Fruit fly (Drosophila melanogaster) whole organism, prepupa: ENCODE data around the gene Hsp70Ba.
A peak's percentile ranks its signal among the peaks of the same experiment; 100 is the strongest.

Experiments used
- Blimp-1 ChIP-seq: fragments of 200-800 bp; sonication (Bioruptor generic); optimal IDR thresholded peaks from 3 replicates; lab custom pipeline; 2017; ENCODE audit warnings: missing biosample characterization, missing genetic modification characterization, mild to moderate bottlenecking, moderate library complexity, missing genetic modification reagents
- CG10669 ChIP-seq: fragments of 200-800 bp; sonication (Bioruptor generic); optimal IDR thresholded peaks from 3 replicates; lab custom pipeline; 2018; ENCODE audit warnings: missing biosample characterization, mild to moderate bottlenecking, missing genetic modification characterization, moderate library complexity
- CG11762 ChIP-seq: fragments of 200-800 bp; sonication (Bioruptor generic); optimal IDR thresholded peaks from 3 replicates; lab custom pipeline; 2016; ENCODE audit warnings: missing biosample characterization, missing genetic modification characterization; ENCODE audit not compliant: insufficient read depth
- CG11902 ChIP-seq: fragments of 200-800 bp; sonication (Bioruptor generic); optimal IDR thresholded peaks from 3 replicates; lab custom pipeline; 2016; ENCODE audit warnings: missing biosample characterization, missing genetic modification characterization
- CG1621 ChIP-seq: fragments of 200-800 bp; sonication (Bioruptor generic); optimal IDR thresholded peaks from 3 replicates; lab custom pipeline; 2018; ENCODE audit warnings: missing biosample characterization, mild to moderate bottlenecking, missing genetic modification characterization
- CG16779 ChIP-seq: fragments of 200-800 bp; sonication (Bioruptor generic); optimal IDR thresholded peaks from 3 replicates; lab custom pipeline; 2017; ENCODE audit warnings: missing biosample characterization, mild to moderate bottlenecking, missing genetic modification characterization
- CG3032 ChIP-seq: fragments of 200-800 bp; optimal IDR thresholded peaks from 2 replicates; lab custom pipeline; 2019; ENCODE audit warnings: missing biosample characterization, mild to moderate bottlenecking, missing genetic modification characterization, moderate library complexity
- CG31627 ChIP-seq: fragments of 200-800 bp; sonication (Bioruptor generic); optimal IDR thresholded peaks from 3 replicates; lab custom pipeline; 2016; ENCODE audit warnings: missing biosample characterization, missing genetic modification characterization
- CG32006 ChIP-seq: fragments of 200-800 bp; sonication (Bioruptor generic); optimal IDR thresholded peaks from 3 replicates; lab custom pipeline; 2017; ENCODE audit warnings: missing biosample characterization, mild to moderate bottlenecking, missing genetic modification characterization
- CG3919 ChIP-seq: fragments of 200-800 bp; sonication (Bioruptor generic); optimal IDR thresholded peaks from 3 replicates; lab custom pipeline; 2016; ENCODE audit warnings: missing biosample characterization, missing genetic modification characterization
- CG4318 ChIP-seq: fragments of 200-800 bp; sonication (Bioruptor generic); optimal IDR thresholded peaks from 3 replicates; lab custom pipeline; 2017; ENCODE audit warnings: missing biosample characterization, mild to moderate bottlenecking, missing genetic modification characterization
- CG6163 ChIP-seq: fragments of 200-800 bp; sonication (Bioruptor generic); IDR thresholded peaks from 3 replicates; pipeline ENCODE4 v1.3.6; 2022; ENCODE audit warnings: missing biosample characterization, missing genetic modification characterization
- CG6276 ChIP-seq: fragments of 200-800 bp; sonication (Bioruptor generic); optimal IDR thresholded peaks from 2 replicates; lab custom pipeline; 2017; ENCODE audit warnings: missing biosample characterization, mild to moderate bottlenecking, missing genetic modification characterization
- CG6808 ChIP-seq: fragments of 200-800 bp; sonication (Bioruptor generic); optimal IDR thresholded peaks from 3 replicates; lab custom pipeline; 2017; ENCODE audit warnings: missing biosample characterization, missing genetic modification characterization, mild to moderate bottlenecking, moderate library complexity, missing genetic modification reagents
- CG6854 ChIP-seq: fragments of 200-800 bp; sonication (Bioruptor generic); optimal IDR thresholded peaks from 2 replicates; lab custom pipeline; 2017; ENCODE audit warnings: missing biosample characterization, mild to moderate bottlenecking, missing genetic modification characterization
- CG7368 ChIP-seq: fragments of 200-800 bp; sonication (Bioruptor generic); optimal IDR thresholded peaks from 3 replicates; lab custom pipeline; 2016; ENCODE audit warnings: missing biosample characterization, missing genetic modification characterization
- CG8119 ChIP-seq: fragments of 200-800 bp; sonication (Bioruptor generic); IDR thresholded peaks from 3 replicates; pipeline ENCODE4 v1.3.6; 2022; ENCODE audit warnings: missing biosample characterization, missing genetic modification characterization
- CG9139 ChIP-seq: fragments of 200-800 bp; sonication (Bioruptor generic); optimal IDR thresholded peaks from 3 replicates; lab custom pipeline; 2017; ENCODE audit warnings: missing biosample characterization, mild to moderate bottlenecking, missing genetic modification characterization
- Eip75B ChIP-seq: fragments of 200-800 bp; sonication (Bioruptor generic); optimal IDR thresholded peaks from 3 replicates; lab custom pipeline; 2016; ENCODE audit warnings: missing biosample characterization, missing genetic modification characterization
- Eip78C ChIP-seq: fragments of 200-800 bp; sonication (Bioruptor generic); peaks from one replicate; lab custom pipeline; 2016; ENCODE audit warnings: missing biosample characterization, missing genetic modification characterization
- Eip93F ChIP-seq: fragments of 200-800 bp; sonication (Bioruptor generic); optimal IDR thresholded peaks from 2 replicates; lab custom pipeline; 2016; ENCODE audit warnings: missing biosample characterization, mild to moderate bottlenecking, missing genetic modification characterization
- Ets21C ChIP-seq: fragments of 200-800 bp; sonication (Bioruptor generic); optimal IDR thresholded peaks from 3 replicates; lab custom pipeline; 2016; ENCODE audit warnings: missing biosample characterization, missing genetic modification characterization
- Ets96B ChIP-seq: fragments of 200-800 bp; optimal IDR thresholded peaks from 2 replicates; lab custom pipeline; 2019; ENCODE audit warnings: missing biosample characterization, mild to moderate bottlenecking, missing genetic modification characterization, moderate library complexity
- Gug ChIP-seq: fragments of 200-800 bp; sonication (Bioruptor generic); IDR thresholded peaks from 2 replicates; pipeline ENCODE4 v1.3.6; 2022; ENCODE audit warnings: missing biosample characterization, missing genetic modification characterization
- Hr38 ChIP-seq: sonication (Bioruptor generic); optimal IDR thresholded peaks from 2 replicates; lab custom pipeline; 2016; ENCODE audit warnings: missing biosample characterization, missing genetic modification characterization
- Hr4 ChIP-seq: fragments of 200-800 bp; sonication (Bioruptor generic); optimal IDR thresholded peaks from 3 replicates; lab custom pipeline; 2016; ENCODE audit warnings: missing biosample characterization, missing genetic modification characterization
- Lpt ChIP-seq: fragments of 200-800 bp; sonication (Bioruptor generic); optimal IDR thresholded peaks from 3 replicates; lab custom pipeline; 2016; ENCODE audit warnings: missing biosample characterization, missing genetic modification characterization
- Met ChIP-seq: fragments of 200-800 bp; sonication (Bioruptor generic); optimal IDR thresholded peaks from 3 replicates; lab custom pipeline; 2016; ENCODE audit warnings: missing biosample characterization, missing genetic modification characterization
- Smox ChIP-seq: fragments of 200-800 bp; sonication (Bioruptor generic); optimal IDR thresholded peaks from 3 replicates; lab custom pipeline; 2016; ENCODE audit warnings: missing biosample characterization, missing genetic modification characterization
- Sox102F ChIP-seq: fragments of 200-800 bp; sonication (Bioruptor generic); optimal IDR thresholded peaks from 2 replicates; lab custom pipeline; 2016; ENCODE audit warnings: missing biosample characterization, mild to moderate bottlenecking, missing genetic modification characterization
- achi ChIP-seq: fragments of 200-800 bp; sonication (Bioruptor generic); optimal IDR thresholded peaks from 3 replicates; lab custom pipeline; 2016; ENCODE audit warnings: missing biosample characterization, missing genetic modification characterization
- acj6 ChIP-seq: fragments of 200-800 bp; sonication (Bioruptor generic); optimal IDR thresholded peaks from 3 replicates; lab custom pipeline; 2016; ENCODE audit warnings: missing biosample characterization, missing genetic modification characterization
- cyc ChIP-seq: fragments of 200-800 bp; sonication (Bioruptor generic); optimal IDR thresholded peaks from 3 replicates; lab custom pipeline; 2016; ENCODE audit warnings: missing biosample characterization, missing genetic modification characterization
- eg ChIP-seq: fragments of 200-800 bp; sonication (Bioruptor generic); IDR thresholded peaks from 3 replicates; pipeline ENCODE4 v1.3.6; 2022; ENCODE audit warnings: missing biosample characterization, missing genetic modification characterization
- esn ChIP-seq: fragments of 200-800 bp; sonication (Bioruptor generic); optimal IDR thresholded peaks from 2 replicates; lab custom pipeline; 2016; ENCODE audit warnings: missing biosample characterization, mild to moderate bottlenecking, missing genetic modification characterization, moderate library complexity
- fd85E ChIP-seq: fragments of 200-800 bp; sonication (Bioruptor generic); optimal IDR thresholded peaks from 3 replicates; lab custom pipeline; 2016; ENCODE audit warnings: missing biosample characterization, missing genetic modification characterization
- net ChIP-seq: fragments of 200-800 bp; sonication (Bioruptor generic); optimal IDR thresholded peaks from 3 replicates; lab custom pipeline; 2016; ENCODE audit warnings: missing biosample characterization, missing genetic modification characterization
- pdm3 ChIP-seq: fragments of 200-800 bp; sonication (Bioruptor generic); optimal IDR thresholded peaks from 3 replicates; lab custom pipeline; 2016; ENCODE audit warnings: missing biosample characterization, missing genetic modification characterization
- spab ChIP-seq: fragments of 200-800 bp; sonication (Bioruptor generic); optimal IDR thresholded peaks from 2 replicates; lab custom pipeline; 2017; ENCODE audit warnings: missing biosample characterization, mild to moderate bottlenecking, missing genetic modification characterization, missing genetic modification reagents
- ss ChIP-seq, 2 experiments: fragments of 200-800 bp; sonication (Bioruptor generic); optimal IDR thresholded peaks; 2 replicates in 1 of 2; 3 replicates in 1 of 2; lab custom pipeline; 2017 to 2018; ENCODE audit warnings: mild to moderate bottlenecking in 2 of 2, missing biosample characterization in 2 of 2, missing genetic modification characterization in 2 of 2, moderate library complexity in 1 of 2
- svp ChIP-seq: fragments of 200-800 bp; sonication (Bioruptor generic); peaks from one replicate; lab custom pipeline; 2016; ENCODE audit warnings: missing biosample characterization, missing genetic modification characterization
- topi ChIP-seq: fragments of 200-800 bp; sonication (Bioruptor generic); optimal IDR thresholded peaks from 3 replicates; lab custom pipeline; 2016; ENCODE audit warnings: missing biosample characterization, missing genetic modification characterization
- vri ChIP-seq: fragments of 200-800 bp; sonication (Bioruptor generic); optimal IDR thresholded peaks from 3 replicates; lab custom pipeline; 2016; ENCODE audit warnings: missing biosample characterization, mild to moderate bottlenecking, missing genetic modification characterization

The Hsp70Ba gene

DNA sequence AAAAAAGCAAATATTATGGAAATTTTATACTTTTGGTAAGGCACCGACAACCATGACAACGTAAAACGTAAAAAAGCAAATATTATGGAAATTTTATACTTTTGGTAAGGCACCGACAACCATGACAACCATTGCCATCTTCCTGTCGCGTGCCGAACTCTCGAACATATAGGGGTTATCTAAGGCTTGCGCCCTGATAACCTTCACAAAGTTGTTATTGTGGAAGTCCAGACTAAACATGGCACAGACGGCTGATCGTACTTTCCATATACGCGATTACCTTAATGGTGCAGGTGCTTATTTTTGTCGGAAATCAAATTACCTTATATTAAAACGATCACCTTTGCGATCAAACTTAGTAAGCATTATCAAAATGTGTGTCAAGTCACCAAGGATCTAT, 22.1 kb downstream of the Hsp70Ba start:
- TF ChIP-seq esn (GFP tag; lab: Kevin White, UChicago): no peak
- peak; percentile 95 for TF ChIP-seq svp
- no peak for TF ChIP-seq CG6854 (GFP tag; lab: Kevin White, UChicago)

DNA sequence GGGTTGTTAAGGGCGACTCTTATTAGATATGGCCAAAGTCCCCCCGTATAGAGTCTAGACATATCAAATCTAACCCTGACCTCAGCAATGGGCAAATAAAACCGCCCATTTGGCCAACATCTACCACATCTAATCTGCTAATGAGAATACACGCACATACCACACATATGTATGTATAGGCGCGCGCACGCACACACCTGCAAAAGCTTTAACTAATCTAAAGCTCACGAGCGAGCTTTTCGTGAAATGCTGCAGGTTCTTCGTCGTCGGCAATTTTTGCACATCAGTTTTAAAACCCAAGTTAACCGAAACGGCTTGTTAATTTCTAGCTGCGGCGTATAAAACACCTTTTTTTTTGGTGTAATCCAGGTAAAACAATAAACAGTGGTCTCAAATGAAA, 23.8 kb downstream of the Hsp70Ba start:
- TF ChIP-seq Hr4 (GFP tag; lab: Kevin White, UChicago) (no peak), CG8119 (GFP tag; lab: Robert Waterston, UW) (no peak), CG31627 (GFP tag; lab: Kevin White, UChicago) (no peak), cyc (no peak), spab (GFP tag; lab: Kevin White, UChicago) (no peak), Smox (GFP tag; lab: Kevin White, UChicago) (no peak), ss (GFP tag; optimal IDR thresholded peaks at IDR 0.05; lab: Kevin White, UChicago) (no peak), vri (GFP tag; lab: Kevin White, UChicago) (no peak), CG6808 (GFP tag; lab: Kevin White, UChicago) (no peak), Lpt (GFP tag; lab: Kevin White, UChicago) (no peak), Ets96B (tag; lab: Kevin White, UChicago) (no peak)

DNA sequence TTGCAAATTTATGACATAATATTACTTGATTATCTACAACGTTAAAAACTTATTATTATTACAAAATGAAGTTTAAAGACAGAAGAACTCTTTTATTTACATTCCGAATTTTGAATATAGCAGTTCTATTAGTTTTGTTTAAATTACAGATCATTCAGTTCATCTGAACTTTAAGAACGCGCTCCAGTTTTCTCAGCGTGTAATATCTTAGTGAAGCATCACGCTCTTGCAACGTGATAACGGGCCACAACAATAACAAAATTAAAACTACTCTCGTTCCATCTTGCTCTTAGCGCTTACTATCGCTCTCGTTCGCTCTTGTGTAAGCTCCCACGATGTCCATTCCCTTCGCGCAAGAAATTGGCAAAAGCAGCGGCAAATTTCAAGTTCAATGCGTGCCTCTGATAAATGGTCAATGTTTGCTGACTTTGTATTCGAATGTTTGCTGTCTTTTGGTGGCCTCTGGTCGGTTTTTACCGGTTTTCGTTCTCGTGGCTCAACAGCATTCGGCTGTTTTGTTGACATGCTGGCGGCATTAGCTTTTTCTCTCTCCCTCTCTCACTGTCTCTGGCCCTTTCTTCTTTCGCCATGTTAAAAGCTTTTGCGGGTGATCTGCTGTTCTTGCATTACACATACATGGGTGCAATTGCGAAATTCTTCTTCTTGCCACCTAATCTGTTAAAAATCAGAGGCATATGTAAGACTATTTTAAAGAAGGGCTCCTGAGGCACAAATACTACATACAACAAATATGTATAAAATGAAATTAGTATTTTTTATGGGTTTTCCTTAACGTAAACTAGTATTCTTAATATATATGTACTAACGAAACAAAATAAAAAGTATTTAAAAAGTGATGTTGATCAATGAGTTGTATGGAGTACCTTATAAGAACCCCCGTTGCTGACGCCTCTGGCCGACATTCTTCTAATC, 24.7 kb downstream of the Hsp70Ba start:
- TF ChIP-seq Met (GFP tag; lab: Kevin White, UChicago) (peak; percentile 63), Blimp-1 (GFP tag; lab: Kevin White, UChicago) (no peak), CG4318 (GFP tag; lab: Kevin White, UChicago) (peak; percentile 18), net (peak; percentile 48), CG32006 (GFP tag; lab: Kevin White, UChicago) (peak; percentile 65), fd85E (GFP tag; lab: Kevin White, UChicago) (no peak), vri (GFP tag; lab: Kevin White, UChicago) (peak; percentile 64), spab (GFP tag; lab: Kevin White, UChicago) (no peak), CG6276 (GFP tag; lab: Kevin White, UChicago) (peak; percentile 65), CG6854 (GFP tag; lab: Kevin White, UChicago) (peak; percentile 42), Gug (GFP tag; lab: Robert Waterston, UW) (peak; percentile 47; the same call in 1 of the 2 replicates), topi (peak; percentile 50), CG11902 (no peak), CG10669 (GFP tag; lab: Kevin White, UChicago) (peak; percentile 40), ss (GFP tag; optimal IDR thresholded peaks at IDR 0.05; lab: Kevin White, UChicago) (peak; percentile 11 to 41), eg (GFP tag; lab: Robert Waterston, UW) (peak; percentile 60; the same call in 1 of the 3 replicates), CG11762 (GFP tag; lab: Kevin White, UChicago) (peak; percentile 11), CG6808 (GFP tag; lab: Kevin White, UChicago) (peak; percentile 41), Eip78C (GFP tag; lab: Kevin White, UChicago) (peak; percentile 94), CG7368 (GFP tag; lab: Kevin White, UChicago) (peak; percentile 21), Eip93F (GFP tag; lab: Kevin White, UChicago) (no peak), Hr38 (GFP tag; lab: Kevin White, UChicago) (no peak), Ets21C (GFP tag; lab: Kevin White, UChicago) (peak; percentile 5), CG9139 (no peak), CG3919 (GFP tag; lab: Kevin White, UChicago) (peak; percentile 56), CG16779 (tag; lab: Kevin White, UChicago) (no peak), Eip75B (GFP tag; lab: Kevin White, UChicago) (peak; percentile 51), achi (GFP tag; lab: Kevin White, UChicago) (peak; percentile 45), CG8119 (GFP tag; lab: Robert Waterston, UW) (peak; percentile 39; the same call in 2 of the 3 replicates), Hr4 (GFP tag; lab: Kevin White, UChicago) (peak; percentile 67), Smox (GFP tag; lab: Kevin White, UChicago) (peak; percentile 17), acj6 (peak; percentile 35), CG3032 (tag; lab: Kevin White, UChicago) (peak; percentile 29), pdm3 (GFP tag; lab: Kevin White, UChicago) (peak; percentile 70), CG31627 (GFP tag; lab: Kevin White, UChicago) (peak; percentile 27), Sox102F (GFP tag; lab: Kevin White, UChicago) (peak; percentile 31), CG1621 (no peak), svp (peak; percentile 67), CG6163 (peak; percentile 63; the same call in 2 of the 3 replicates), cyc (peak; percentile 14)
